Worm (Caenorhabditis elegans) whole organism, late embryonic: ENCODE measurements around the gene srh-282.

Experiments used
- C38D4.7 ChIP-seq: fragments of 200-800 bp; sonication (Bioruptor generic); optimal IDR thresholded peaks from 2 replicates; lab custom pipeline; 2018; ENCODE audit warnings: mild to moderate bottlenecking, missing genetic modification characterization, moderate library complexity, missing compliant biosample characterization
- ceh-18 ChIP-seq: sonication (generic microtip); optimal IDR thresholded peaks from 2 replicates; lab custom pipeline; 2016; ENCODE audit warnings: missing genetic modification characterization, missing compliant biosample characterization
- ceh-19 ChIP-seq: fragments of 200-800 bp; sonication (Bioruptor generic); optimal IDR thresholded peaks from 2 replicates; lab custom pipeline; 2018; ENCODE audit warnings: mild to moderate bottlenecking, missing genetic modification characterization, missing compliant biosample characterization
- ceh-2 ChIP-seq: sonication (generic microtip); optimal IDR thresholded peaks from 2 replicates; lab custom pipeline; 2016; ENCODE audit warnings: missing genotype, missing genetic modification characterization, missing compliant biosample characterization
- ceh-22 ChIP-seq: sonication (generic microtip); optimal IDR thresholded peaks from 2 replicates; lab custom pipeline; 2017; ENCODE audit warnings: missing biosample characterization, missing genetic modification characterization
- ceh-24 ChIP-seq: sonication (generic microtip); optimal IDR thresholded peaks from 2 replicates; lab custom pipeline; 2016; ENCODE audit warnings: mild to moderate bottlenecking, missing genetic modification characterization, missing compliant biosample characterization
- ceh-31 ChIP-seq: sonication (generic microtip); optimal IDR thresholded peaks from 2 replicates; lab custom pipeline; 2016; ENCODE audit warnings: missing genetic modification characterization, missing compliant biosample characterization
- ceh-48 ChIP-seq: sonication (generic microtip); optimal IDR thresholded peaks from 2 replicates; lab custom pipeline; 2016; ENCODE audit warnings: missing genetic modification characterization, inconsistent platforms, missing compliant biosample characterization
- ceh-6 ChIP-seq: fragments of 200-800 bp; sonication (Bioruptor generic); optimal IDR thresholded peaks from 2 replicates; lab custom pipeline; 2018; ENCODE audit warnings: mild to moderate bottlenecking, missing genetic modification characterization, missing compliant biosample characterization
- che-1 ChIP-seq: sonication (generic microtip); optimal IDR thresholded peaks from 2 replicates; lab custom pipeline; 2016; ENCODE audit warnings: mild to moderate bottlenecking, missing genetic modification characterization, missing compliant biosample characterization
- dve-1 ChIP-seq: sonication (generic microtip); optimal IDR thresholded peaks from 2 replicates; lab custom pipeline; 2017; ENCODE audit warnings: antibody characterized with exemption, mild to moderate bottlenecking, missing genetic modification characterization, missing compliant biosample characterization
- elt-2 ChIP-seq: sonication (generic microtip); optimal IDR thresholded peaks from 2 replicates; lab custom pipeline; 2016; ENCODE audit warnings: missing genetic modification reagents, missing genetic modification characterization, missing compliant biosample characterization
- eyg-1 ChIP-seq: sonication (generic microtip); optimal IDR thresholded peaks from 2 replicates; lab custom pipeline; 2016; ENCODE audit warnings: missing genotype, missing genetic modification characterization, missing compliant biosample characterization
- fkh-10 ChIP-seq: fragments of 150-350 bp; optimal IDR thresholded peaks from 2 replicates; lab custom pipeline; 2014; ENCODE audit warnings: missing biosample characterization, missing genetic modification reagents, missing genetic modification characterization
- fkh-6 ChIP-seq: sonication (generic microtip); optimal IDR thresholded peaks from 2 replicates; lab custom pipeline; 2016; ENCODE audit warnings: missing genetic modification characterization, missing compliant biosample characterization
- gmeb-2 ChIP-seq: sonication (generic microtip); optimal IDR thresholded peaks from 2 replicates; lab custom pipeline; 2016; ENCODE audit warnings: missing genetic modification characterization, inconsistent platforms, missing compliant biosample characterization
- hlh-15 ChIP-seq: sonication (generic microtip); optimal IDR thresholded peaks from 2 replicates; lab custom pipeline; 2016; ENCODE audit warnings: missing genetic modification characterization, missing compliant biosample characterization
- lin-11 ChIP-seq: fragments of 200-800 bp; sonication (Bioruptor generic); optimal IDR thresholded peaks from 2 replicates; lab custom pipeline; 2018; ENCODE audit warnings: mild to moderate bottlenecking, missing genetic modification characterization, missing compliant biosample characterization
- nfya-1 ChIP-seq: sonication (generic microtip); optimal IDR thresholded peaks from 2 replicates; lab custom pipeline; 2017; ENCODE audit warnings: missing genetic modification characterization, mild to moderate bottlenecking, missing compliant biosample characterization, antibody characterized with exemption, moderate library complexity
- pax-1 ChIP-seq: fragments of 150-350 bp; optimal IDR thresholded peaks from 2 replicates; lab custom pipeline; 2014; ENCODE audit warnings: missing biosample characterization, missing genetic modification characterization
- pqm-1 ChIP-seq: sonication (generic microtip); optimal IDR thresholded peaks from 2 replicates; lab custom pipeline; 2016; ENCODE audit warnings: missing genetic modification characterization, missing compliant biosample characterization
- pros-1 ChIP-seq: fragments of 150-350 bp; optimal IDR thresholded peaks from 2 replicates; lab custom pipeline; 2014; ENCODE audit warnings: missing biosample characterization, missing genetic modification reagents, missing genetic modification characterization
- rnt-1 ChIP-seq: sonication (generic microtip); optimal IDR thresholded peaks from 2 replicates; lab custom pipeline; 2016; ENCODE audit warnings: missing genetic modification characterization, missing compliant biosample characterization
- sox-2 ChIP-seq: fragments of 200-800 bp; sonication (Bioruptor generic); IDR thresholded peaks from 2 replicates; pipeline ENCODE4 v1.3.6; 2022; ENCODE audit warnings: missing genetic modification reagents, missing genetic modification characterization, missing compliant biosample characterization
- sox-4 ChIP-seq: sonication (generic microtip); optimal IDR thresholded peaks from 2 replicates; lab custom pipeline; 2017; ENCODE audit warnings: mild to moderate bottlenecking, missing genetic modification characterization, inconsistent platforms, missing compliant biosample characterization
- unc-3 ChIP-seq, 2 experiments: fragments of 200-800 bp in 1 of 2; sonication (Bioruptor generic) in 1 of 2; sonication (generic microtip) in 1 of 2; conservative IDR thresholded peaks in 1 of 2; optimal IDR thresholded peaks in 1 of 2; 2 replicates each; pipeline versions ENCODE4 v1.3.6 to Lab custom; 2016 to 2022; ENCODE audit warnings: missing compliant biosample characterization in 2 of 2, missing genetic modification characterization in 2 of 2, missing genetic modification reagents in 1 of 2
- unc-42 ChIP-seq: sonication (generic microtip); optimal IDR thresholded peaks from 2 replicates; lab custom pipeline; 2016; ENCODE audit warnings: missing genotype, missing genetic modification characterization, missing compliant biosample characterization
- unc-55 ChIP-seq: sonication (generic microtip); optimal IDR thresholded peaks from 2 replicates; lab custom pipeline; 2017; ENCODE audit warnings: missing biosample characterization, missing genetic modification reagents, missing genetic modification characterization
- unc-86 ChIP-seq: sonication (generic microtip); optimal IDR thresholded peaks from 2 replicates; lab custom pipeline; 2016; ENCODE audit warnings: missing genetic modification characterization, missing compliant biosample characterization
- zip-5 ChIP-seq: sonication (generic microtip); optimal IDR thresholded peaks from 2 replicates; lab custom pipeline; 2016; ENCODE audit warnings: missing genetic modification characterization, missing compliant biosample characterization
- ztf-16 ChIP-seq: sonication (generic microtip); optimal IDR thresholded peaks from 2 replicates; lab custom pipeline; 2017; ENCODE audit warnings: missing genetic modification characterization, missing compliant biosample characterization

Gene srh-282

DNA sequence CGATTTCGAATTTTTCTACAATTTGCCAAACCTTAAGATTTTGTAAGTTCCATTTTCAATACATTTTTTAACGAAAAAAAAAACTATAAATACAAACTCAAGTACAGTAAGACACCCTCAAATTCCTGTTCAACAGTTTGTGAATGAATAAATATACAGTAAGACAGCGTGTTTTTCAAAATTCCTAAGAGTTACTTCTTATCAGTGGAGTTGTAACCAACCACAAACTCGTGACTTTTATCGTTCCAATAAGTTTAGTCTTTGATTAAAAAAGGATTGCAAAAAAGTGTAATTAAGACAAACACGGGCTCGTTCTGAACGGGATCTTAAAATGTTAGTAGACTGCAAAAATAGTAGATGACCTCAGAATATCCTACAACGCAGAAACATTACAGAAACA lies 1.9 kb upstream of the srh-282 start:
- no peak for TF ChIP-seq lin-11 (tag; lab: Kevin White, UChicago)
- TF ChIP-seq ceh-31 (tag; lab: Kevin White, UChicago) = no peak
- no peak for TF ChIP-seq che-1 (tag; lab: Kevin White, UChicago)
- no peak for TF ChIP-seq ceh-24 (tag; lab: Kevin White, UChicago)
- TF ChIP-seq, all 69 proteins: peak for 0

ce11 chrIV:274185-274584 lies 986 bp upstream of the srh-282 start, which contains the start of gene sma-10:
Gene sma-10, plus strand, starts transcription at chrIV:274420.
- TF ChIP-seq dve-1 (tag; lab: Kevin White, UChicago) (peak; percentile 13), ceh-19 (GFP tag; lab: Kevin White, UChicago) (no peak), elt-2 (tag; lab: Kevin White, UChicago) (peak; percentile 63), sox-4 (no peak), gmeb-2 (tag; lab: Kevin White, UChicago) (no peak)

- no peak for TF ChIP-seq ceh-6 (GFP tag; lab: Kevin White, UChicago)
- TF ChIP-seq rnt-1 (tag; lab: Kevin White, UChicago) = no peak
- TF ChIP-seq unc-86 = no peak
- TF ChIP-seq eyg-1 (tag; lab: Kevin White, UChicago) = no peak
- TF ChIP-seq ceh-2 (tag; lab: Kevin White, UChicago) = no peak
- TF ChIP-seq fkh-6 (tag; lab: Kevin White, UChicago) = no peak
- TF ChIP-seq zip-5 = no peak
- TF ChIP-seq gmeb-2 (tag; lab: Kevin White, UChicago) = no peak
These were observed 4.1 kb downstream of the srh-282 start, which contains the start of gene T21D12.11 for ce11 chrIV:269107-269506. Gene T21D12.11, plus strand, starts transcription at chrIV:269407.

DNA sequence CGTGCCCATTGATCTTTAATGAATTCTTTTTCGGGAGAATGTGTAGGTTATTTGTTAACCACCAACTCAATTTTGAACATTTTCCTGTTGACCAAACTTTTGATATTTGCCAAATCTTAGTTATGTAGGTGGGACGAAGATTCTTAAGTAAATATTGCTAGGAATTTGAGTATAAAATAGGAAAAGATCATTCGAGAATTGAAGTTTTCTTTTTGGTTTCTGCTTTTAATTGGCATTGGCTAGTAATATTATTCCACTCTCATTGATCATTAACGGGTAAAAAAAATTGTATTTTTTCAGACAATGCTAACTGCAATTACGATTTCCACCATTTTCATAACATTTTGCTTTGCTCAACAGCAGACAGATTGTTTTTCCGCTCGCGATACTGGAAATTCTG lies 7.1 kb downstream of the srh-282 start, which contains the start of gene T21D12.12:
Gene T21D12.12, plus strand, starts transcription at position 301 of the 400 bp plus-strand sequence.
- TF ChIP-seq ceh-22 (tag; lab: Kevin White, UChicago) (no peak), unc-3 (GFP tag; conservative IDR thresholded peaks at IDR 0.05; lab: Robert Waterston, UW) (no peak), unc-3 (tag; optimal IDR thresholded peaks at IDR 0.05; lab: Kevin White, UChicago) (no peak), fkh-10 (GFP tag; lab: Kevin White, UChicago) (no peak), ztf-16 (tag; lab: Kevin White, UChicago) (no peak), pqm-1 (tag; lab: Kevin White, UChicago) (no peak)

DNA sequence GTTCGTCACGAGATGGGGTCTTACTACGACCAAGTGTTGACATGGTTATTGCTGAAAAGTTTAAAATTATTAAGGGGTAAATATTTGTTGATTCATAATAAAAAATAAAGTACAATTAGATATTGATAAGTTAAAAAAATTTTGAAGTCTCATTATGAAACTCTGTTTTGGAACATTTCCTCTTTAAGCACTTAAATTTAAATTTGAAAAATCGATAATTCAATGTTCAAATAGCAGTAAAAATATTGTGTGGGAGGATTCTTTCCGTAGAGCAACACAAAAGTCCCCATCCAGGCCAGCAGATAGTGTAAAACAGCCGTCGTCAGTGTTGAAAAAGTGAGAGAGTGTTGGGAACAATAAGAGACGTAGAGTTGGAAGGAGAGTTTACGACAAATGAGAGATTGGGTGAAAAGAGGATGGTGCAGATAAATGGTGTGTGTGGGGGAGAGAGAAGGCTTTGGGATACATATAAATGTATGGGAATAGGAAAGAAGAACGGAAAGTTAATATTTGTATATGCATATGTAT lies 9.0 kb downstream of the srh-282 start, which contains the start of gene pat-6:
Gene pat-6, minus strand, starts transcription at position 51 of the 528 bp plus-strand sequence.
- TF ChIP-seq ceh-18 (tag; lab: Kevin White, UChicago) (peak; percentile 26), ceh-31 (tag; lab: Kevin White, UChicago) (peak; percentile 36), nfya-1 (tag; lab: Kevin White, UChicago) (peak; percentile 57), sox-2 (no peak), unc-55 (GFP tag; lab: Kevin White, UChicago) (peak; percentile 42), pax-1 (tag; lab: Kevin White, UChicago) (peak; percentile 1), hlh-15 (no peak)

DNA sequence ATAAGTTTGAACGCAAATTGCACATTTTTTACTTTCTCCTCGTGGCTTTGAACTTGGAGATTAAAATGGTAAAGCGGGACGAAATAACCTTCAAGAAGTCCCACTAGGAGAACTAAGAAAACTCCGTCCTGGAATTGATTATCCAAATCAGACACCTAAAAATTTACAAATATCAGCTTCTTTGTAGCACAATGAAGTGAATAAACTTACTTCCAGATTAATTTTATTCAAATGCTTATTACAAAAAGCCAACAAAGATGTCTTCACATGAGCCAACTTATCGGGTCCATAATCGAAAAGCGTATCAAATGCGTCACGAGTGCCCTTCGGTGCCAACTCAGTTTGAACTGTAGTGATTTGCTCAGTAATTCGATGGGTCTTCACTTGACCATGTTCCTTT lies 10.7 kb downstream of the srh-282 start:
- TF ChIP-seq C38D4.7 (GFP tag; lab: Kevin White, UChicago) (no peak), sox-2 (no peak), pros-1 (tag; lab: Kevin White, UChicago) (no peak), nfya-1 (tag; lab: Kevin White, UChicago) (no peak)

- TF ChIP-seq pax-1 (tag; lab: Kevin White, UChicago) (peak; percentile 48), lin-11 (tag; lab: Kevin White, UChicago) (no peak), unc-42 (peak; percentile 88), ceh-48 (peak; percentile 42), elt-2 (tag; lab: Kevin White, UChicago) (peak; percentile 6), ceh-22 (tag; lab: Kevin White, UChicago) (no peak)
These were observed 11.6 kb downstream of the srh-282 start, which contains the start of gene pqbp-1.1 for ce11 chrIV:261607-262006. Gene pqbp-1.1, minus strand, starts transcription at chrIV:261683.
